Worm (Caenorhabditis elegans) whole organism, young adult: Measurements from ENCODE around the gene R08C7.12.

Experiments used
- B0019.2 ChIP-seq: fragments of 200-800 bp; sonication (Bioruptor generic); conservative IDR thresholded peaks from 2 replicates; pipeline ENCODE4 v1.3.6; 2022; ENCODE audit warnings: missing genetic modification reagents, missing genetic modification characterization, missing compliant biosample characterization
- C06A6.2 ChIP-seq: fragments of 200-800 bp; sonication (Bioruptor generic); conservative IDR thresholded peaks from 2 replicates; pipeline ENCODE4 v1.3.6; 2022; ENCODE audit warnings: missing genetic modification characterization, missing compliant biosample characterization
- D2030.7 ChIP-seq: fragments of 200-800 bp; sonication (Bioruptor generic); IDR thresholded peaks from 2 replicates; pipeline ENCODE4 v1.3.6; 2022; ENCODE audit warnings: missing genetic modification reagents, missing genetic modification characterization, missing compliant biosample characterization
- F33H1.4 ChIP-seq: fragments of 200-800 bp; sonication (Bioruptor generic); IDR thresholded peaks from 2 replicates; pipeline ENCODE4 v1.3.6; 2022; ENCODE audit warnings: missing genetic modification reagents, missing genetic modification characterization, missing compliant biosample characterization
- F37B4.10 ChIP-seq: fragments of 200-800 bp; sonication (Bioruptor generic); IDR thresholded peaks from 2 replicates; pipeline ENCODE4 v1.3.6; 2022; ENCODE audit warnings: missing genetic modification characterization, missing compliant biosample characterization
- F39B2.1 ChIP-seq: fragments of 200-800 bp; sonication (Bioruptor generic); IDR thresholded peaks from 2 replicates; pipeline ENCODE4 v1.3.6; 2022; ENCODE audit warnings: missing genetic modification reagents, missing genetic modification characterization, missing compliant biosample characterization
- F55B11.4 ChIP-seq: sonication (generic microtip); optimal IDR thresholded peaks from 2 replicates; lab custom pipeline; 2016; ENCODE audit warnings: missing compliant biosample characterization, missing genetic modification characterization, borderline replicate concordance; ENCODE audit not compliant: insufficient read depth
- F57C9.4 ChIP-seq: sonication (generic microtip); optimal IDR thresholded peaks from 2 replicates; lab custom pipeline; 2017; ENCODE audit warnings: mild to moderate bottlenecking, missing genetic modification characterization, missing compliant biosample characterization
- K11D2.4 ChIP-seq: fragments of 200-800 bp; sonication (Bioruptor generic); IDR thresholded peaks from 2 replicates; pipeline ENCODE4 v1.3.6; 2022; ENCODE audit warnings: missing genetic modification reagents, missing genetic modification characterization, missing compliant biosample characterization
- akir-1 ChIP-seq: fragments of 200-800 bp; sonication (Bioruptor generic); optimal IDR thresholded peaks from 2 replicates; lab custom pipeline; 2018; ENCODE audit warnings: mild to moderate bottlenecking, missing genetic modification characterization, moderate library complexity, missing compliant biosample characterization
- atf-7 ChIP-seq: sonication (generic microtip); optimal IDR thresholded peaks from 2 replicates; lab custom pipeline; 2017; ENCODE audit warnings: mild to moderate bottlenecking, missing genetic modification characterization, missing compliant biosample characterization
- athp-1 ChIP-seq: sonication (generic microtip); optimal IDR thresholded peaks from 2 replicates; lab custom pipeline; 2017; ENCODE audit warnings: mild to moderate bottlenecking, missing genetic modification characterization, missing compliant biosample characterization
- bed-1 ChIP-seq: fragments of 200-800 bp; sonication (Bioruptor generic); IDR thresholded peaks from 2 replicates; pipeline ENCODE4 v1.3.6; 2022; ENCODE audit warnings: missing genetic modification reagents, missing genetic modification characterization, missing compliant biosample characterization
- ceh-40 ChIP-seq: fragments of 200-800 bp; sonication (Bioruptor generic); IDR thresholded peaks from 2 replicates; pipeline ENCODE4 v1.3.6; 2022; ENCODE audit warnings: missing genetic modification characterization, missing compliant biosample characterization
- ceh-79 ChIP-seq: sonication (generic microtip); optimal IDR thresholded peaks from 2 replicates; lab custom pipeline; 2017; ENCODE audit warnings: mild to moderate bottlenecking, missing genetic modification characterization, missing compliant biosample characterization
- chd-7 ChIP-seq: sonication (generic microtip); optimal IDR thresholded peaks from 2 replicates; lab custom pipeline; 2016; ENCODE audit warnings: mild to moderate bottlenecking, missing genetic modification characterization, moderate library complexity, missing compliant biosample characterization
- dox-1 ChIP-seq: fragments of 200-800 bp; sonication (Bioruptor generic); IDR thresholded peaks from 2 replicates; pipeline ENCODE4 v1.3.6; 2022; ENCODE audit warnings: missing genetic modification reagents, missing genetic modification characterization, missing compliant biosample characterization
- egl-18 ChIP-seq: fragments of 200-800 bp; sonication (Bioruptor generic); IDR thresholded peaks from 2 replicates; pipeline ENCODE4 v1.3.6; 2022; ENCODE audit warnings: missing genetic modification reagents, missing genetic modification characterization, missing compliant biosample characterization
- egl-44 ChIP-seq: fragments of 200-800 bp; sonication (Bioruptor generic); IDR thresholded peaks from 2 replicates; pipeline ENCODE4 v1.3.6; 2022; ENCODE audit warnings: missing genetic modification reagents, missing genetic modification characterization, missing compliant biosample characterization
- egrh-3 ChIP-seq: fragments of 200-800 bp; sonication (Bioruptor generic); IDR thresholded peaks from 2 replicates; pipeline ENCODE4 v1.3.6; 2022; ENCODE audit warnings: missing genetic modification reagents, missing genetic modification characterization, missing compliant biosample characterization
- ets-4 ChIP-seq: fragments of 200-800 bp; sonication (Bioruptor generic); optimal IDR thresholded peaks from 2 replicates; lab custom pipeline; 2018; ENCODE audit warnings: mild to moderate bottlenecking, missing genetic modification characterization, missing compliant biosample characterization
- him-1 ChIP-seq: sonication (generic microtip); optimal IDR thresholded peaks from 2 replicates; lab custom pipeline; 2016; ENCODE audit warnings: missing genotype, missing genetic modification reagents, missing genetic modification characterization, missing compliant biosample characterization
- hlh-26 ChIP-seq: fragments of 200-800 bp; sonication (Bioruptor generic); conservative IDR thresholded peaks from 2 replicates; pipeline ENCODE4 v1.3.6; 2022; ENCODE audit warnings: missing genetic modification reagents, missing genetic modification characterization, missing compliant biosample characterization
- hmg-20 ChIP-seq: fragments of 200-800 bp; sonication (Bioruptor generic); IDR thresholded peaks from 2 replicates; pipeline ENCODE4 v1.3.6; 2022; ENCODE audit warnings: missing genetic modification reagents, missing genetic modification characterization, missing compliant biosample characterization
- lag-1 ChIP-seq: fragments of 200-800 bp; sonication (Bioruptor generic); IDR thresholded peaks from 2 replicates; pipeline ENCODE4 v1.3.6; 2022; ENCODE audit warnings: missing genetic modification reagents, missing genetic modification characterization, missing compliant biosample characterization
- let-526 ChIP-seq: fragments of 200-800 bp; sonication (Bioruptor generic); IDR thresholded peaks from 2 replicates; pipeline ENCODE4 v1.3.6; 2022; ENCODE audit warnings: missing genetic modification reagents, missing genetic modification characterization, missing compliant biosample characterization
- lin-40 ChIP-seq: sonication (generic microtip); optimal IDR thresholded peaks from 2 replicates; lab custom pipeline; 2016; ENCODE audit warnings: missing genetic modification characterization, mild to moderate bottlenecking, missing compliant biosample characterization, missing genotype, missing genetic modification reagents
- lir-1 ChIP-seq: fragments of 200-800 bp; sonication (Bioruptor generic); conservative IDR thresholded peaks from 2 replicates; pipeline ENCODE4 v1.3.6; 2022; ENCODE audit warnings: missing genetic modification reagents, missing genetic modification characterization, missing compliant biosample characterization
- mel-28 ChIP-seq: sonication (generic microtip); optimal IDR thresholded peaks from 2 replicates; lab custom pipeline; 2016; ENCODE audit warnings: borderline replicate concordance, mild to moderate bottlenecking, missing genetic modification characterization, missing compliant biosample characterization
- nfya-2 ChIP-seq: fragments of 200-800 bp; sonication (Bioruptor generic); IDR thresholded peaks from 2 replicates; pipeline ENCODE4 v1.3.6; 2022; ENCODE audit warnings: missing genetic modification reagents, missing genetic modification characterization, missing compliant biosample characterization
- nfyb-1 ChIP-seq: fragments of 200-800 bp; sonication (Bioruptor generic); IDR thresholded peaks from 2 replicates; pipeline ENCODE4 v1.3.6; 2022; ENCODE audit warnings: missing genetic modification reagents, missing genetic modification characterization, missing compliant biosample characterization
- nhr-179 ChIP-seq: sonication (generic microtip); optimal IDR thresholded peaks from 2 replicates; lab custom pipeline; 2016; ENCODE audit warnings: mild to moderate bottlenecking, missing genetic modification characterization, missing compliant biosample characterization
- nhr-80 ChIP-seq: sonication (generic microtip); optimal IDR thresholded peaks from 2 replicates; lab custom pipeline; 2016; ENCODE audit warnings: missing genetic modification characterization, missing compliant biosample characterization
- rcor-1 ChIP-seq: fragments of 200-800 bp; sonication (Bioruptor generic); IDR thresholded peaks from 2 replicates; pipeline ENCODE4 v1.3.6; 2022; ENCODE audit warnings: missing genetic modification reagents, missing genetic modification characterization, missing compliant biosample characterization
- rec-8 ChIP-seq, 2 experiments: sonication (generic microtip); optimal IDR thresholded peaks; 2 replicates each; lab custom pipeline; 2016; ENCODE audit warnings: mild to moderate bottlenecking in 2 of 2, missing genetic modification characterization in 2 of 2, missing genetic modification reagents in 2 of 2, missing genotype in 2 of 2, missing biosample characterization in 1 of 2, missing compliant biosample characterization in 1 of 2, moderate library complexity in 1 of 2
- rpc-1 ChIP-seq, 2 experiments: fragments of 150-350 bp in 1 of 2; sonication (generic microtip) in 1 of 2; optimal IDR thresholded peaks; 2 replicates each; lab custom pipeline; 2014 to 2018; ENCODE audit warnings: missing biosample characterization in 1 of 2, missing genetic modification characterization in 1 of 2, missing genetic modification reagents in 1 of 2, missing genotype in 1 of 2
- sdz-38 ChIP-seq: sonication (generic microtip); optimal IDR thresholded peaks from 2 replicates; lab custom pipeline; 2016; ENCODE audit warnings: missing genotype, missing genetic modification characterization, missing compliant biosample characterization
- snpc-1.1 ChIP-seq: sonication (generic microtip); optimal IDR thresholded peaks from 2 replicates; lab custom pipeline; 2017; ENCODE audit warnings: missing genetic modification characterization, mild to moderate bottlenecking, missing compliant biosample characterization, antibody characterized with exemption, moderate library complexity, missing genotype, missing genetic modification reagents; ENCODE audit not compliant: insufficient read depth
- snpc-1.3 ChIP-seq: sonication (generic microtip); optimal IDR thresholded peaks from 2 replicates; lab custom pipeline; 2017; ENCODE audit warnings: missing genetic modification characterization, mild to moderate bottlenecking, missing compliant biosample characterization, antibody characterized with exemption, moderate library complexity, missing genotype, missing genetic modification reagents; ENCODE audit not compliant: insufficient read depth
- somi-1 ChIP-seq: fragments of 200-800 bp; sonication (Bioruptor generic); optimal IDR thresholded peaks from 2 replicates; lab custom pipeline; 2018; ENCODE audit warnings: mild to moderate bottlenecking, missing genetic modification characterization, missing compliant biosample characterization
- unc-130 ChIP-seq: sonication (generic microtip); optimal IDR thresholded peaks from 2 replicates; lab custom pipeline; 2016; ENCODE audit warnings: missing genetic modification reagents, missing genetic modification characterization, missing compliant biosample characterization
- unc-62 ChIP-seq: fragments of 150-350 bp; optimal IDR thresholded peaks from 2 replicates; lab custom pipeline; 2014; ENCODE audit warnings: missing biosample characterization, missing genetic modification reagents, missing genetic modification characterization
- ztf-18 ChIP-seq: sonication (generic microtip); optimal IDR thresholded peaks from 2 replicates; lab custom pipeline; 2016; ENCODE audit warnings: missing genotype, mild to moderate bottlenecking, missing genetic modification characterization, missing compliant biosample characterization
- ztf-3 ChIP-seq: fragments of 200-800 bp; sonication (Bioruptor generic); optimal IDR thresholded peaks from 2 replicates; lab custom pipeline; 2018; ENCODE audit warnings: mild to moderate bottlenecking, missing genetic modification characterization, missing compliant biosample characterization

R08C7.12 gene

DNA sequence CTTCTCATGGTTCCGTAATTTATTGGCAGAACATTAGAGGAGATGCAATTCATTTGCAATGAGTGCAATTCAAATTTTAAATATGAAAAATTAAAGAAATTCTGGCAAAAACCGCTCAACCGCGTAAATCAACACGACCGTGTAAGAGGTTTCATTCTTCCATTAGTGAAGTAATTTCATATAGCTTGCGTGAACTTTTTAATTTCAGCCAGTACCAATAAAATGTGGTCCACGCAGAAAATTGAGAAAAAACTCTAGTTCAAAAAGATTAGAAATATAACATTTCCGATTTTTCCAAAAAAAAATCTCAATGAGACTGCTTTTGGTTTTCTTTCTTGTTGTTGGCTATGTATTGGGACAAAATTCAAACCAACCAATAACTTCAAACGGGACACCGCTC, 27.5 kb upstream of the R08C7.12 start, which contains the start of gene clec-175:
clec-175 (plus strand) TSS at position 301 of the 400 bp plus-strand sequence.
- no peak for TF ChIP-seq dox-1
- no peak for TF ChIP-seq ceh-40 (GFP tag; lab: Robert Waterston, UW)
- no peak for TF ChIP-seq nfyb-1 (GFP tag; lab: Robert Waterston, UW)
- no peak for TF ChIP-seq F39B2.1 (GFP tag; lab: Robert Waterston, UW)
- no peak for TF ChIP-seq K11D2.4 (GFP tag; lab: Robert Waterston, UW)
- no peak for TF ChIP-seq F33H1.4
- no peak for TF ChIP-seq lin-40
- no peak for TF ChIP-seq rec-8 (tag; optimal IDR thresholded peaks at IDR 0.05; lab: Kevin White, UChicago)
- no peak for TF ChIP-seq F55B11.4 (tag; lab: Kevin White, UChicago)
- TF ChIP-seq lir-1 (GFP tag; lab: Robert Waterston, UW): no peak
- no peak for TF ChIP-seq ceh-79 (tag; lab: Kevin White, UChicago)
- no peak for TF ChIP-seq bed-1 (GFP tag; lab: Robert Waterston, UW)
- TF ChIP-seq rpc-1 (optimal IDR thresholded peaks at IDR 0.05; lab: Kevin White, UChicago): no peak
- no peak for TF ChIP-seq rpc-1 (tag; optimal IDR thresholded peaks at IDR 0.05; lab: Kevin White, UChicago)
- no peak for TF ChIP-seq F57C9.4 (tag; lab: Kevin White, UChicago)
- no peak for TF ChIP-seq nfya-2 (GFP tag; lab: Robert Waterston, UW)
- no peak for TF ChIP-seq atf-7
- no peak for TF ChIP-seq lag-1
- TF ChIP-seq snpc-1.3 (tag; lab: Kevin White, UChicago): no peak
- TF ChIP-seq mel-28 (tag; lab: Kevin White, UChicago): no peak
- no peak for TF ChIP-seq ztf-18 (tag; lab: Kevin White, UChicago)
- TF ChIP-seq, all 124 proteins: peak for 0

DNA sequence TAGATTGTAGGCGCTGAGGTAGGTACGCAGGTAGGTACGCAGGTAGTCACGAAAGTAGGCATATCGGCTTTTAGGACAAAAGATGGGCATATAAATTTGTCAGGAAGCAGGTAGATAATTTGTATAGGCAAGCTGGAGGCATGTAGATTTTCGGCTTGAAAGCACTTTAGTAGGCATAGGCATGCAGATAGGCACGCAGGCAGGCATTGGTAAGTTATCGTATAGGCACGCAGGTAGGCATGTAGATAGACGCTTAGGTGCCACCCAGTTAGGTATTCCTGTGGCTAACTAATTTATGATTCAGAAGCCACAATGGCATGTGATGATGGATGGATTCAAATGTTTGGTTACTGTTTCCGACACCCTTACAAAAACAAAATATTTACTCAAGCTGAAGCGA, 26.5 kb upstream of the R08C7.12 start:
- TF ChIP-seq unc-62 (GFP tag; lab: Kevin White, UChicago): no peak
- TF ChIP-seq dox-1: no peak
- TF ChIP-seq let-526 (GFP tag; lab: Robert Waterston, UW): no peak
- TF ChIP-seq B0019.2 (GFP tag; lab: Robert Waterston, UW): no peak
- TF ChIP-seq hlh-26 (GFP tag; lab: Robert Waterston, UW): no peak
- TF ChIP-seq somi-1 (GFP tag; lab: Kevin White, UChicago): no peak
- TF ChIP-seq rpc-1 (optimal IDR thresholded peaks at IDR 0.05; lab: Kevin White, UChicago): no peak
- TF ChIP-seq rpc-1 (tag; optimal IDR thresholded peaks at IDR 0.05; lab: Kevin White, UChicago): no peak
- no peak for TF ChIP-seq D2030.7 (GFP tag; lab: Robert Waterston, UW)
- TF ChIP-seq atf-7: no peak
- TF ChIP-seq F37B4.10 (GFP tag; lab: Robert Waterston, UW): no peak

DNA sequence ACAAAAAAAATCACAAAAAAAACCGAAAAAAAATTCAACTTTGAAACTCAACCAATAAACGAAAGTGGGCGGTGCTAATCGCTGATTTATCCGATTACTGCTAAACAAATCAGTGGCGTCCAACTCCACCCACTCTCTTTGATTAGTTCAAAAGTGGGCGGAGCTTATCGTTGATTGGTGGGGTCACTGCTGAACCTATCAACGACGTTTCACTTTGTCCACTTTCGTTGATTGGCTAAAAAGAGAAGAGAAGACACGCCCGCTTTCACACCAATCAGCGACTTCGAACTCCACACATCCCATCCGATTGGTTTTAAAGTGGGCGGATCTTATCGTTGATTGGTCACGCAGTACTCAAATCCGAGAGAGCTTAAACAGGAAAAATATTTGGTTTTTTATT, 25.7 kb upstream of the R08C7.12 start:
- TF ChIP-seq rpc-1 (optimal IDR thresholded peaks at IDR 0.05; lab: Kevin White, UChicago): no peak
- no peak for TF ChIP-seq rpc-1 (tag; optimal IDR thresholded peaks at IDR 0.05; lab: Kevin White, UChicago)
- TF ChIP-seq athp-1 (tag; lab: Kevin White, UChicago): no peak
- TF ChIP-seq B0019.2 (GFP tag; lab: Robert Waterston, UW): no peak
- TF ChIP-seq rcor-1: no peak
- peak; percentile 48; the same call in 1 of the 2 replicates for TF ChIP-seq nfyb-1 (GFP tag; lab: Robert Waterston, UW)
- TF ChIP-seq snpc-1.3 (tag; lab: Kevin White, UChicago): no peak

DNA sequence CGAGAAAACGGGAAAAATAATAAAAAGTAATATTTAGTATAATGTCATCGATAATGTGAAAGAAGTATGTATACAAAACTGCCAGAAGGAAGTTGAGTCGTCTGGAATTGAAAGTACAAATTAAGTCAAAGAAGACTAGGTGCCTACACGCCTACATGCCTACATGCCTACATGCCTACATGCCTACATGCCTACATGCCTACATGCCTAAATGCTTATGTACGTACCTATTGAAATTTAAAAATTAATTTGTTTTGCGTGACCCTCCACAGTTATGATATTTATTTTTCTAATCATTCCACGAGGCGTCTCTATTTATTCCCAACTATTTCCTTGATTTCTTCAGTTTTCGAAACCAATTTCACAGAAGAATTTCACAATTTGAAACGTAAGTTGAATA, 19.6 kb upstream of the R08C7.12 start, which contains the start of the genes str-185 and R08C7.5:
str-185 (minus strand) TSS at position 101 of the 400 bp plus-strand sequence.
R08C7.5 (plus strand) TSS at position 329 of the 400 bp plus-strand sequence.
- no peak for TF ChIP-seq him-1 (tag; lab: Kevin White, UChicago)
- TF ChIP-seq nhr-179 (tag; lab: Kevin White, UChicago): no peak
- TF ChIP-seq sdz-38: no peak
- TF ChIP-seq ets-4 (GFP tag; lab: Kevin White, UChicago): no peak
- TF ChIP-seq unc-130 (GFP tag; lab: Kevin White, UChicago): no peak
- no peak for TF ChIP-seq chd-7 (tag; lab: Kevin White, UChicago)
- no peak for TF ChIP-seq hmg-20 (GFP tag; lab: Robert Waterston, UW)
- no peak for TF ChIP-seq egrh-3 (GFP tag; lab: Robert Waterston, UW)
- no peak for TF ChIP-seq egl-18 (GFP tag; lab: Robert Waterston, UW)
- no peak for TF ChIP-seq egl-44
- no peak for TF ChIP-seq nhr-80 (tag; lab: Kevin White, UChicago)
- TF ChIP-seq ztf-3 (GFP tag; lab: Kevin White, UChicago): no peak
- no peak for TF ChIP-seq snpc-1.1 (tag; lab: Kevin White, UChicago)
- TF ChIP-seq akir-1 (GFP tag; lab: Kevin White, UChicago): no peak
- TF ChIP-seq C06A6.2 (GFP tag; lab: Robert Waterston, UW): no peak
